Fruit fly (Drosophila melanogaster) whole organism, prepupa: ENCODE measurements around the gene CG32243.

Experiments used
- Blimp-1 ChIP-seq: fragments of 200-800 bp; sonication (Bioruptor generic); optimal IDR thresholded peaks from 3 replicates; lab custom pipeline; 2017; ENCODE audit warnings: missing biosample characterization, missing genetic modification characterization, mild to moderate bottlenecking, moderate library complexity, missing genetic modification reagents
- CG1621 ChIP-seq: fragments of 200-800 bp; sonication (Bioruptor generic); optimal IDR thresholded peaks from 3 replicates; lab custom pipeline; 2018; ENCODE audit warnings: missing biosample characterization, mild to moderate bottlenecking, missing genetic modification characterization
- CG16779 ChIP-seq: fragments of 200-800 bp; sonication (Bioruptor generic); optimal IDR thresholded peaks from 3 replicates; lab custom pipeline; 2017; ENCODE audit warnings: missing biosample characterization, mild to moderate bottlenecking, missing genetic modification characterization
- CG6163 ChIP-seq: fragments of 200-800 bp; sonication (Bioruptor generic); IDR thresholded peaks from 3 replicates; pipeline ENCODE4 v1.3.6; 2022; ENCODE audit warnings: missing biosample characterization, missing genetic modification characterization
- CG6276 ChIP-seq: fragments of 200-800 bp; sonication (Bioruptor generic); optimal IDR thresholded peaks from 2 replicates; lab custom pipeline; 2017; ENCODE audit warnings: missing biosample characterization, mild to moderate bottlenecking, missing genetic modification characterization
- CG6808 ChIP-seq: fragments of 200-800 bp; sonication (Bioruptor generic); optimal IDR thresholded peaks from 3 replicates; lab custom pipeline; 2017; ENCODE audit warnings: missing biosample characterization, missing genetic modification characterization, mild to moderate bottlenecking, moderate library complexity, missing genetic modification reagents
- CG6854 ChIP-seq: fragments of 200-800 bp; sonication (Bioruptor generic); optimal IDR thresholded peaks from 2 replicates; lab custom pipeline; 2017; ENCODE audit warnings: missing biosample characterization, mild to moderate bottlenecking, missing genetic modification characterization
- CG8632 ChIP-seq: fragments of 200-800 bp; sonication (Bioruptor generic); optimal IDR thresholded peaks from 3 replicates; lab custom pipeline; 2016; ENCODE audit warnings: missing biosample characterization, missing genetic modification characterization
- Lpt ChIP-seq: fragments of 200-800 bp; sonication (Bioruptor generic); optimal IDR thresholded peaks from 3 replicates; lab custom pipeline; 2016; ENCODE audit warnings: missing biosample characterization, missing genetic modification characterization
- OdsH ChIP-seq: fragments of 200-800 bp; sonication (Bioruptor generic); optimal IDR thresholded peaks from 3 replicates; lab custom pipeline; 2016; ENCODE audit warnings: missing biosample characterization, missing genetic modification characterization
- Smox ChIP-seq: fragments of 200-800 bp; sonication (Bioruptor generic); optimal IDR thresholded peaks from 3 replicates; lab custom pipeline; 2016; ENCODE audit warnings: missing biosample characterization, missing genetic modification characterization
- Sox14 ChIP-seq: fragments of 200-800 bp; sonication (Bioruptor generic); optimal IDR thresholded peaks from 3 replicates; lab custom pipeline; 2016; ENCODE audit warnings: missing biosample characterization, missing genetic modification characterization
- salr ChIP-seq, 2 experiments: fragments of 200-800 bp; sonication (Bioruptor generic); optimal IDR thresholded peaks; 3 replicates each; lab custom pipeline; 2016 to 2018; ENCODE audit warnings: missing biosample characterization in 2 of 2, missing genetic modification characterization in 2 of 2, mild to moderate bottlenecking in 1 of 2

DNA sequence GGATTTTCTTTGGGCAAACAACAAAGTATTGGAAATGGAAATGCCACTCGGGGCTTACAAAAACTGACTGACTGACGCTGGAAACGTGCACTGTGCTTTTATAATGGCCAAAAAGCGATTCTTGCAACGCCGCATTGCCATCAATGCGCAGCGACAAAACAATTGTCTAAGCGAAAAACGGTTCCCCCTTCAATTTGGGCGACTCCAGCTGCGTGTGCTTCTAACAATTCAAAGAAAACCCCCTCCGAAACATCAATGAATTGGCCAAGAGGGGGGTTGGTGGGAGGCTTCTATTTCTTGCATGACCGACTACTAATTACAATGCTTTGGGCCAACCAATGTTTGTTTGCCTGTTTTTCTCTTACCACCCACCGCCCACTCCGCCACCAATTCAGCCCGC is 43.4 kb downstream of the CG32243 start, which contains the start of gene CG13721:
- TF ChIP-seq CG16779 (tag; lab: Kevin White, UChicago) (no peak), Smox (GFP tag; lab: Kevin White, UChicago) (no peak), Blimp-1 (GFP tag; lab: Kevin White, UChicago) (no peak), salr (GFP tag; optimal IDR thresholded peaks at IDR 0.05; lab: Kevin White, UChicago) (no peak), Lpt (GFP tag; lab: Kevin White, UChicago) (no peak), CG6163 (GFP tag; lab: Robert Waterston, UW) (no peak), OdsH (GFP tag; lab: Kevin White, UChicago) (no peak), CG6854 (no peak), CG6276 (GFP tag; lab: Kevin White, UChicago) (no peak), CG1621 (tag; lab: Kevin White, UChicago) (no peak), CG6808 (no peak), CG8632 (no peak), Sox14 (no peak)
